Fruit fly (Drosophila melanogaster): ENCODE data around the gene Hsp27.

DNA sequence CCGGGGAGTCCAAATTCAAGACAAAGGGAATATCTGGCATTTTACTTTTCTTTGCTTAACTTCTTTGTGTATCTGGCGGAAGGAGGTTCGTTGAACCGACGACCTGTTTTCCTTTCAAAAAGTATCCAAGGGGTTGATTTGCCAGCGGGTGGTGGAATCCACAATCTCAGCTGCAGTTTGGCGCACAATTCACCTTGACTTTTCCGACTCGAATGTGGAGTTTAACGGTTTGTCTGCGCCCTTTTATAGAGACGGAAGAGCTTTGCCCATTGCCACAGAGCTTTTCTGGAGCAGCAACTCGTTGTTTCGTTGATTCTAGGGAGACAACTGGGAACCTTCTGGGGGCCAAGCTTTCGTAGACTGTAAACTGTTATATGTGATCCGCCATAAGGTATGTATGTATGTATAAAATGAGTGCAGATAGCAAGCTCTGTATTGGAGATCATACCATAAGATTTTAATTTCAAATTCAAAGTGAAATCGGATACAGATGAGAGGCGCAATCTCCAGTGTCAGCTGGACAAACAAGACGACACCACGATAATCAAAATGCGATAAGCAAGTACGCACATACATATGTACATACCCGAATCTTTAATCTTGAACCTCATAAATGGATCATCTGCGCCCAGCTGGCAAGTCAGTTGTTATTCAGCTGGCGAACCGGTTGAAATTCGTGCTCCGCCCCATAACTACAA lies 11.4 kb upstream of the Hsp27 start, which contains the start of the genes Hsp67Bc, CG4456 and Hsp22:
- TF ChIP-seq cic (GFP tag; optimal IDR thresholded peaks at IDR 0.05) (peak; percentile 39), CG7045 (GFP tag; optimal IDR thresholded peaks at IDR 0.05) (no peak), pad (GFP tag; optimal IDR thresholded peaks at IDR 0.05) (no peak), tj (GFP tag; optimal IDR thresholded peaks at IDR 0.05) (no peak), CG14711 (tag; optimal IDR thresholded peaks at IDR 0.05) (no peak), CG5204 (GFP tag; optimal IDR thresholded peaks at IDR 0.05) (no peak)
